Worm (Caenorhabditis elegans): ENCODE data around the gene memi-2.

memi-2 gene

ce11 chrIV:13383763-13384436 is 16.4 kb downstream of the memi-2 start, which contains the start of gene rab-19:
TSS of gene rab-19 (minus strand) at chrIV:13384386.
- no peak for TF ChIP-seq rpc-1 (optimal IDR thresholded peaks at IDR 0.05)
- no peak for TF ChIP-seq rpc-1 (tag; optimal IDR thresholded peaks at IDR 0.05)
- TF ChIP-seq dpff-1 (tag; optimal IDR thresholded peaks at IDR 0.05): no peak
- no peak for TF ChIP-seq ztf-26 (tag; optimal IDR thresholded peaks at IDR 0.05)
- no peak for TF ChIP-seq let-607 (tag; optimal IDR thresholded peaks at IDR 0.05)
- no peak for TF ChIP-seq Y67H2A.10 (GFP tag; conservative IDR thresholded peaks at IDR 0.05)
- TF ChIP-seq attf-6 (GFP tag; IDR thresholded peaks at IDR 0.05): no peak
- TF ChIP-seq lsy-27 (tag; optimal IDR thresholded peaks at IDR 0.05; ENCODE audit: borderline replicate concordance, insufficient read depth): no peak
- peak; percentile 90 for TF ChIP-seq hmg-1.2 (GFP tag; IDR thresholded peaks at IDR 0.05)

- TF ChIP-seq F37B4.10 (GFP tag; IDR thresholded peaks at IDR 0.05) (no peak), fkh-3 (tag; optimal IDR thresholded peaks at IDR 0.05) (no peak), K11D2.4 (GFP tag; IDR thresholded peaks at IDR 0.05) (no peak), repo-1 (tag; optimal IDR thresholded peaks at IDR 0.05) (no peak), Y53G8AR.9 (GFP tag; conservative IDR thresholded peaks at IDR 0.05) (no peak), K12H6.12 (tag; optimal IDR thresholded peaks at IDR 0.05) (no peak), hsf-1 (GFP tag; IDR thresholded peaks at IDR 0.05) (no peak), madf-8 (GFP tag; conservative IDR thresholded peaks at IDR 0.05) (no peak), mxl-1 (tag; optimal IDR thresholded peaks at IDR 0.05) (no peak)
Observed at ce11 chrIV:13381823-13382222, 18.5 kb downstream of the memi-2 start, which contains the start of gene emc-3. TSS of gene emc-3 (minus strand) at chrIV:13381923.

- TF ChIP-seq cebp-2 (GFP tag; IDR thresholded peaks at IDR 0.05): peak; percentile 82; the same call in 1 of the 2 replicates
- no peak for TF ChIP-seq egl-44 (GFP tag; IDR thresholded peaks at IDR 0.05)
- TF ChIP-seq pbrm-1 (GFP tag; IDR thresholded peaks at IDR 0.05): no peak
- TF ChIP-seq ets-4 (GFP tag; optimal IDR thresholded peaks at IDR 0.05): no peak
- TF ChIP-seq dpl-1 (GFP tag; optimal IDR thresholded peaks at IDR 0.05): no peak
- TF ChIP-seq chd-7 (tag; optimal IDR thresholded peaks at IDR 0.05): no peak
- no peak for TF ChIP-seq ceh-58 (GFP tag; IDR thresholded peaks at IDR 0.05)
- no peak for TF ChIP-seq hsf-1 (GFP tag; IDR thresholded peaks at IDR 0.05)
Observed at ce11 chrIV:13380506-13380905, 19.8 kb downstream of the memi-2 start.

ce11 chrIV:13377716-13378115 is 22.6 kb downstream of the memi-2 start, which contains the start of gene mau-8:
TSS of gene mau-8 (plus strand) at chrIV:13378016.
- TF ChIP-seq rec-8 (tag; optimal IDR thresholded peaks at IDR 0.05) (no peak), sea-2 (GFP tag; IDR thresholded peaks at IDR 0.05) (no peak), Y79H2A.3 (GFP tag; conservative IDR thresholded peaks at IDR 0.05) (no peak), gei-17 (GFP tag; optimal IDR thresholded peaks at IDR 0.05) (no peak), aptf-3 (GFP tag; IDR thresholded peaks at IDR 0.05) (no peak), F57A8.1 (GFP tag; optimal IDR thresholded peaks at IDR 0.05) (no peak), atf-7 (tag; optimal IDR thresholded peaks at IDR 0.05) (no peak), K12H6.12 (tag; optimal IDR thresholded peaks at IDR 0.05) (no peak), Y56A3A.18 (GFP tag; IDR thresholded peaks at IDR 0.05) (no peak), ccch-3 (GFP tag; optimal IDR thresholded peaks at IDR 0.05) (no peak), Y95B8A.8 (GFP tag; IDR thresholded peaks at IDR 0.05) (no peak), snpc-3.4 (tag; optimal IDR thresholded peaks at IDR 0.05) (no peak), xnd-1 (tag; optimal IDR thresholded peaks at IDR 0.05) (no peak), C06A6.2 (GFP tag; conservative IDR thresholded peaks at IDR 0.05) (no peak), zim-3 (tag; optimal IDR thresholded peaks at IDR 0.05) (no peak), K11D2.4 (GFP tag; IDR thresholded peaks at IDR 0.05) (no peak)

All from whole organism, young adult.